Worm (Caenorhabditis elegans) whole organism, L4/young adult: ENCODE results near the gene C18H7.7.

Source experiments
- W03F9.2 ChIP-seq: fragments of 150-350 bp; optimal IDR thresholded peaks from 2 replicates; lab custom pipeline; 2014; ENCODE audit warnings: missing biosample characterization, missing genetic modification characterization
- dao-5 ChIP-seq: sonication (generic microtip); optimal IDR thresholded peaks from 2 replicates; lab custom pipeline; 2016; ENCODE audit warnings: missing genotype, missing genetic modification characterization, moderate library complexity, missing compliant biosample characterization
- him-1 ChIP-seq: sonication (generic microtip); optimal IDR thresholded peaks from 2 replicates; lab custom pipeline; 2016; ENCODE audit warnings: missing genotype, missing genetic modification reagents, missing genetic modification characterization, missing compliant biosample characterization

The C18H7.7 gene

ce11 chrIV:570799-571300 lies 25.3 kb downstream of the C18H7.7 start, which contains the start of gene F56A11.5:
Gene F56A11.5 (minus strand): TSS chrIV:570849.
- TF ChIP-seq him-1 (tag; lab: Kevin White, UChicago) (no peak), W03F9.2 (no peak), dao-5 (tag; lab: Kevin White, UChicago) (no peak)

ce11 chrIV:564000-564399 lies 32.2 kb downstream of the C18H7.7 start:
- TF ChIP-seq dao-5 (tag; lab: Kevin White, UChicago): no peak
- no peak for TF ChIP-seq W03F9.2
- no peak for TF ChIP-seq him-1 (tag; lab: Kevin White, UChicago)

DNA sequence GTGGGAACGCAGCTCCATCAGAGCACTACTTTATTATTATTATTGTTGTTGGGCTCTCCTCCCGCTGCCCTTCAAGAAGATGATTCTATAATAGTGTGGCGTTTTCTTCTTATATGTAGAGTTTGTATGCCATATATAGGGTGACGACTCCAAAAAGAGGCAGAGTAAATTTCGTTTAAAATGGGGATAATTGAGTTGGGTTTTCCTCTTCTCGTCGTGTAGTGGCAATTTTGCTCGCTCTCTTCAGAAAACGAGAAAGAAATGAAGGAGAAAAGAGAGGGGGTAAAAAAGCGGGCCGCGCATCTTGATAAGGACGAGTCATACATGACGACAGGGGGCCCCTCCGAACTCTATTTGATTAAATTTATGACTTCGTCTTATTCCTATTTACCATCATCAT lies 32.8 kb downstream of the C18H7.7 start:
- TF ChIP-seq dao-5 (tag; lab: Kevin White, UChicago): no peak
- TF ChIP-seq W03F9.2: no peak
- TF ChIP-seq him-1 (tag; lab: Kevin White, UChicago): no peak

- TF ChIP-seq him-1 (tag; lab: Kevin White, UChicago) (no peak), dao-5 (tag; lab: Kevin White, UChicago) (no peak), W03F9.2 (no peak)
Observed at ce11 chrIV:560780-561179, 35.4 kb downstream of the C18H7.7 start.

ce11 chrIV:560314-560713 lies 35.9 kb downstream of the C18H7.7 start:
- TF ChIP-seq him-1 (tag; lab: Kevin White, UChicago): no peak
- TF ChIP-seq dao-5 (tag; lab: Kevin White, UChicago): no peak

DNA sequence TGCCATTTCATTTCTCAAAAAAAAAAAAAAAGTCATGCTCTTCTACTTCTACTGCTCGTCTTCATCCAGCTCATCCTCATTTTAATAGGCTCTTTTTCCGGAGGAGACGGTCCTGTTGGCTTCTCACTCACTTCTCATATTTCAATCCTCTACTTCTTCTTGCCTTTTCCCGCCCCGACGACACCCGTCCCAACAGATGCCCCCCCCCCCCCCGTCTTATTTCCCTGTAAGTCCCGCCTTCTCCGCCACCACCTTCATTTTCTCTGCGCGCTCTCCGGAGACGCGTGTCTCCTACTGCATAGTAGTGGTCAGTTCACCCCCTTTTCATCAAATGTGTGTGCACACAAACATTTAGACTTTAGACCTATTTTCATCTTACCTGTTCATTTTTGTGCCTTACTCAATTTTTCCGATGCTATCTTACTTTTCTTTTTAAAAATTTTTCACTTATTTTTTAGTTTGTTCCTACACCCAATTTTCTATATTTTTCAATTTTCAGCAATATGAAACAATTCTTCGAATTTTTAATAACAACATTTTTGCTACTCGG lies 37.4 kb downstream of the C18H7.7 start, which contains the start of gene efn-4:
efn-4 (plus strand) TSS at position 500 of the 550 bp plus-strand sequence.
- TF ChIP-seq W03F9.2 (no peak), him-1 (tag; lab: Kevin White, UChicago) (no peak), dao-5 (tag; lab: Kevin White, UChicago) (no peak)

DNA sequence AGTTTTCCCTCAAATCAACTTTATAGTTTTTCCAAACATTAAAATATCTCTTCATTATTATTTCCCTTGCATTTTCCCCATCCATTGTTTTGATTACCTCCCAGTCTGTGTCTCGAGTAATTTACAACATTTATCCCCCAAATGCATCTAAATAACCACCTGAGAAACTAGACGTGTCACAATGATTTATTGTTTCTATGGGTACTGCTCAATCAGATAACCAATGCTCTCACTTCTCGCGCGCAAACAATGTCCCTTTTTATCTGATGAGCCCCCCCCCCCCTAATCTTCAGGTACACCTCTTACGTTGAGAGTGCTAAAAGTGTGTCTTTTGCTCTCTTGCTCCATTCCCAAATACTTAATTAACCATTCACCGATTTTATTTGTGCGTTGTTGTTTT lies 42.2 kb downstream of the C18H7.7 start:
- TF ChIP-seq him-1 (tag; lab: Kevin White, UChicago) (no peak), dao-5 (tag; lab: Kevin White, UChicago) (no peak), W03F9.2 (no peak)

- no peak for TF ChIP-seq dao-5 (tag; lab: Kevin White, UChicago)
- TF ChIP-seq him-1 (tag; lab: Kevin White, UChicago): no peak
- no peak for TF ChIP-seq W03F9.2
Observed at ce11 chrIV:551923-552322, 44.3 kb downstream of the C18H7.7 start.

- TF ChIP-seq him-1 (tag; lab: Kevin White, UChicago): no peak
- TF ChIP-seq W03F9.2: no peak
- TF ChIP-seq dao-5 (tag; lab: Kevin White, UChicago): no peak
Observed at ce11 chrIV:548000-548399, 48.2 kb downstream of the C18H7.7 start, which contains the start of gene F56A11.4. Gene F56A11.4 (plus strand): TSS chrIV:548300.

DNA sequence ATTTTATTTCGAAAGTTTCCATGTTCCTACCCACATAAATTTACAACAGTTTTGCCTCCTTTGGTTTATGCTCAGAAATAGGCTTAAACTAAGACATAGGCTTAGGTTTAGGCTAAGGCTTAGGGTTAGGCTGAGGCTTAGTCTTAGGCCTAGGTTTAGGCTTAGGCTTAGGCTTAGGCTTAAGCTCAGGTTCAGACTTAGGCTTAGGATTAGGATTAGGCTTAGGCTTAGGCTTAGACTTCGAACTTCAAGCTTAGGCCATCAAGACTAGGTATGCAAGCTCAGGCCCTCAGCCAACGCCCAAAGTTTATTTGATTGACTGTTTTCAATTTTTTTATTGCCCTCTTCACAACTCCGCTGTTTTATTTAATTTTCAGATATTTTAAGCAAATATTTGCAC lies 50.3 kb downstream of the C18H7.7 start:
- TF ChIP-seq him-1 (tag; lab: Kevin White, UChicago): no peak
- TF ChIP-seq W03F9.2: no peak
- TF ChIP-seq dao-5 (tag; lab: Kevin White, UChicago): no peak
